Worm (Caenorhabditis elegans) whole organism, L1 larva: ENCODE data around the gene F57G12.2.

Experiments
- ama-1 ChIP-seq: fragments of 150-350 bp; optimal IDR thresholded peaks from 2 replicates; lab custom pipeline; 2014
- pqm-1 ChIP-seq: sonication (generic microtip); optimal IDR thresholded peaks from 3 replicates; lab custom pipeline; 2017; ENCODE audit warnings: missing biosample characterization, missing genetic modification characterization
- snpc-4 ChIP-seq: fragments of 150-350 bp; optimal IDR thresholded peaks from 2 replicates; lab custom pipeline; 2014; ENCODE audit warnings: missing biosample characterization, missing genetic modification characterization
- tbx-2 ChIP-seq: sonication (generic microtip); optimal IDR thresholded peaks from 2 replicates; lab custom pipeline; 2016; ENCODE audit warnings: missing genetic modification characterization, missing compliant biosample characterization
- unc-62 ChIP-seq: fragments of 150-350 bp; optimal IDR thresholded peaks from 2 replicates; lab custom pipeline; 2014; ENCODE audit warnings: missing biosample characterization, missing genetic modification reagents, missing genetic modification characterization

DNA sequence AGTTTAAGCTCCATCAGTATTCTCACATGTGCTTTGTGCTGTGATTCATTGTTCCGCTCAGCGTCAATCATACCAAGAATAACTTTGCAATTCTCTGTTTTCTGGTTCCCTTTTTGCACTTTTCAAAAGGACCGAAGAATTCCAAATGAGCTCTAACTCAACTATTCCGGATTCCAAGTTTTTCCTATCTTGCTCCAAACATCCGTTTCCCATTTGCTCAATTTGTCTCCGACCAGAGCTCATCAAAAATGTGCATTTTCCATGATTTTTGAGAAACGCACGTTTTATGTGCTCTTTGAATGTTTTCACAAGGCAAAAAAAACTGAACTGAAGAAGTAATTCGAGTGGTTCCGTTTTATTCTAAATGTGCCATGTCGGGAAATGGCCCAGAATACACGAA, 38.4 kb upstream of the F57G12.2 start:
- TF ChIP-seq pqm-1 (tag; lab: Kevin White, UChicago) (no peak), tbx-2 (tag; lab: Kevin White, UChicago) (peak; percentile 3), snpc-4 (no peak), ama-1 (lab: Kevin White, UChicago) (no peak), unc-62 (GFP tag; lab: Kevin White, UChicago) (no peak)
